Fruit fly (Drosophila melanogaster): Measurements from ENCODE around the gene grass.

- TF ChIP-seq Sin3A (optimal IDR thresholded peaks at IDR 0.05), result no peak
- TF ChIP-seq Myc (optimal IDR thresholded peaks at IDR 0.05), result no peak
Measured at dm6 chr3R:27178546-27179375, 21.0 kb downstream of the grass start.
